Worm (Caenorhabditis elegans): ENCODE measurements around the gene F26F4.9.

DNA sequence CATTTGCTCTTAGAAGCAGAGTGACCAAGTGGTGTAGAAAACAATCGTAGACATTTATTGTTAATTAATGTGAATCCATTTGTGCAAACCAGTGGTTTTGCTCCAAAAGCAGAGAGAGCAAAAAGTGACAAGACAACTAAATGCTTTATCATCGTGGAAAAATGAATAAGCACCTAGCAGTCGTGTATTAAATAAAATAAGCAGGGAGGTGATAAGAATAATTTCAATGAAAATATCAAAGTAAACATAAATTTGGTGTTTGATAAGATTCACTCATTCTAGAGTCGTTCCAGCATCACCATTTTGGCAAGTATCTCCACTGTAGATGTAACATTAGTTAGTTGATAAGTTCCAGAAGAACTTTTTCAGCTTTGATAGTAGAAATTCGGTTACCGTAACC is 25.0 kb downstream of the F26F4.9 start, which contains the start of gene clec-6:
- TF ChIP-seq nhr-237 (tag; optimal IDR thresholded peaks at IDR 0.05) (no peak), ZK546.5 (tag; optimal IDR thresholded peaks at IDR 0.05) (no peak)
